Worm (Caenorhabditis elegans) whole organism, midembryonic: ENCODE data around the gene mec-17.

ENCODE experiments used
- T22C8.4 ChIP-seq: fragments of 200-800 bp; sonication (Bioruptor generic); IDR thresholded peaks from 2 replicates; pipeline ENCODE4 v1.3.6; 2022; ENCODE audit warnings: missing genetic modification characterization, missing compliant biosample characterization
- cog-1 ChIP-seq: sonication (generic microtip); optimal IDR thresholded peaks from 2 replicates; lab custom pipeline; 2016; ENCODE audit warnings: missing genetic modification characterization, missing compliant biosample characterization
- flt-1 ChIP-seq: fragments of 200-800 bp; sonication (Bioruptor generic); IDR thresholded peaks from 2 replicates; pipeline ENCODE4 v1.3.6; 2022; ENCODE audit warnings: missing genetic modification characterization, missing compliant biosample characterization
- klf-2 ChIP-seq: fragments of 200-800 bp; sonication (Bioruptor generic); conservative IDR thresholded peaks from 2 replicates; pipeline ENCODE4 v1.3.6; 2022; ENCODE audit warnings: missing genetic modification reagents, missing genetic modification characterization, missing compliant biosample characterization
- med-1 ChIP-seq: sonication (generic microtip); optimal IDR thresholded peaks from 2 replicates; lab custom pipeline; 2017; ENCODE audit warnings: missing genetic modification characterization, mild to moderate bottlenecking, missing compliant biosample characterization, antibody characterized with exemption, missing genetic modification reagents; ENCODE audit not compliant: insufficient read depth
- ref-1 ChIP-seq: fragments of 200-800 bp; sonication (Bioruptor generic); conservative IDR thresholded peaks from 2 replicates; pipeline ENCODE4 v1.3.6; 2022; ENCODE audit warnings: missing genetic modification reagents, missing genetic modification characterization, missing compliant biosample characterization
- tab-1 ChIP-seq: fragments of 200-800 bp; sonication (Bioruptor generic); IDR thresholded peaks from 2 replicates; pipeline ENCODE4 v1.3.6; 2022; ENCODE audit warnings: missing genetic modification characterization, missing compliant biosample characterization
- ztf-23 ChIP-seq: fragments of 200-800 bp; sonication (Bioruptor generic); IDR thresholded peaks from 2 replicates; pipeline ENCODE4 v1.3.6; 2022; ENCODE audit warnings: missing genetic modification reagents, missing genetic modification characterization, missing compliant biosample characterization
- ztf-29 ChIP-seq: fragments of 200-800 bp; sonication (Bioruptor generic); IDR thresholded peaks from 2 replicates; pipeline ENCODE4 v1.3.6; 2022; ENCODE audit warnings: missing genetic modification reagents, missing genetic modification characterization, missing compliant biosample characterization

Gene mec-17

ce11 chrIV:7987083-7987482 lies at the start of gene mec-17:
Gene mec-17 (minus strand): TSS chrIV:7987183.
- no peak for TF ChIP-seq T22C8.4 (GFP tag; lab: Robert Waterston, UW)

- no peak for TF ChIP-seq klf-2 (GFP tag; lab: Robert Waterston, UW)
- no peak for TF ChIP-seq T22C8.4 (GFP tag; lab: Robert Waterston, UW)
- TF ChIP-seq ztf-29, result no peak
- no peak for TF ChIP-seq tab-1 (GFP tag; lab: Robert Waterston, UW)
- no peak for TF ChIP-seq med-1 (GFP tag; lab: Kevin White, UChicago)
- TF ChIP-seq flt-1 (GFP tag; lab: Robert Waterston, UW), result no peak
- TF ChIP-seq cog-1 (tag; lab: Kevin White, UChicago), result no peak
- TF ChIP-seq ref-1 (GFP tag; lab: Robert Waterston, UW), result no peak
- TF ChIP-seq ztf-23 (GFP tag; lab: Robert Waterston, UW), result no peak
Observed at ce11 chrIV:8036492-8036891, 49.5 kb upstream of the mec-17 start.

DNA sequence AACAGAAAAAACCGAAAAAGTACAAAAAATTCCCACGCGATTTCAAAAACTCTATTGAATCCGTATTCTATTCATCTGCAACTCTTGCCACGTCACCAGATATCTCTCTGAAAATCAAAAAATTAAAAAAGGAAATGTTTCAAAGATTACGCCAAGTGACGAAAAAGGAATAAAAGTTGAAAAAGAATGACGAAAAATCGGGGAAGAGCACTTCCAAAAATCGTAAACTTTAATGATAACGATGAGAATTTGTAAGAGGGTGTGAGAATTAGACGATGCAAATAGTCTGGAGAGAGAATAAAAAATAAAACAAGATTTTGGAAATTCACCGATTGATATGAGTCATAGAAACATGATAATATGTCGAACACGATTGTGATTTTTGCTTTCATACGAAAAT lies 47.2 kb upstream of the mec-17 start:
- TF ChIP-seq tab-1 (GFP tag; lab: Robert Waterston, UW), result no peak

- no peak for TF ChIP-seq cog-1 (tag; lab: Kevin White, UChicago)
- no peak for TF ChIP-seq tab-1 (GFP tag; lab: Robert Waterston, UW)
Observed at ce11 chrIV:8032135-8032915, 45.3 kb upstream of the mec-17 start.

DNA sequence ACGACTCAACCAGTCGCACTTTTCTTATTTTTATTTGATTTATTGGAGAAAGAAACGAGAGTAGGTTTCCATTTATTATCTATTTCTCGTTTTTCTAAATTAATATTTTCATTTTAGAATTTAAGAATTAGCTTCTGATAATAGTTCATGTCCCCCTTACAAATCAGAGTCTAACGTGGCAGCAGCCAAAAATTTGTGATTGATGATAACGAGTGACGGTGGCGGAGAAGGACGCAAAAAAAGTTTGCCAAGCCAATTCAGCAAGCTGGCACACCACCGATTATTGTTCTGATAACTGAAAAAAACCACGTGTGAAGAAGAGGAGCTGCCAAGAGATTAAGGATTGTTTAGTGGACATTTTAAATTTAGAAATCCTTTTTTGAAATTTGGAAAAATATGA lies 43.1 kb upstream of the mec-17 start:
- no peak for TF ChIP-seq ref-1 (GFP tag; lab: Robert Waterston, UW)
- no peak for TF ChIP-seq cog-1 (tag; lab: Kevin White, UChicago)
- TF ChIP-seq tab-1 (GFP tag; lab: Robert Waterston, UW), result no peak
- TF ChIP-seq ztf-23 (GFP tag; lab: Robert Waterston, UW), result no peak
- TF ChIP-seq klf-2 (GFP tag; lab: Robert Waterston, UW), result no peak
- no peak for TF ChIP-seq T22C8.4 (GFP tag; lab: Robert Waterston, UW)
- TF ChIP-seq med-1 (GFP tag; lab: Kevin White, UChicago), result no peak
- no peak for TF ChIP-seq flt-1 (GFP tag; lab: Robert Waterston, UW)
- TF ChIP-seq ztf-29, result no peak

DNA sequence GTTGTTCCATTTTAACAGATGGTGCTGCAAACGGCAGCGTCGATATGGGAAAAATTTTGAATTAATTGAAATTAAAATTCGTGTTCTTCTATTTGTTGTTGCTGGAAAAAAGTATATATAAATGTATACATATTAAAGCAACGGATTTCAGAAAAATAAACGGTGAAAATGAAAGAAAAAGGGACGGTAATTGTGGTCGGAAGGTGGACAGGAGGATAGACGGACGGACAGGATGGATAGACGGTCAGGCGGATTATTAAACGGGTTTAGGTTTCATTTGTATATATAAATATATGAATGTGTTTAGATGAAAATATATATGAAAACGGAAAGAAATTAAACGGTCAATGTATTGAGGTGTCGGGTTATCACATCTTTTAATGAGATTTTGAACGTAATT lies 42.4 kb upstream of the mec-17 start, which contains the start of gene nhr-31:
Gene nhr-31 (minus strand): TSS at position 101 of the 400 bp plus-strand sequence.
- TF ChIP-seq ztf-29, result no peak
- TF ChIP-seq ref-1 (GFP tag; lab: Robert Waterston, UW), result no peak
- TF ChIP-seq klf-2 (GFP tag; lab: Robert Waterston, UW), result no peak
- no peak for TF ChIP-seq tab-1 (GFP tag; lab: Robert Waterston, UW)
- no peak for TF ChIP-seq cog-1 (tag; lab: Kevin White, UChicago)
- TF ChIP-seq med-1 (GFP tag; lab: Kevin White, UChicago), result no peak
- TF ChIP-seq flt-1 (GFP tag; lab: Robert Waterston, UW), result no peak
- TF ChIP-seq T22C8.4 (GFP tag; lab: Robert Waterston, UW), result no peak

- TF ChIP-seq med-1 (GFP tag; lab: Kevin White, UChicago) (no peak), klf-2 (GFP tag; lab: Robert Waterston, UW) (no peak), cog-1 (tag; lab: Kevin White, UChicago) (no peak), tab-1 (GFP tag; lab: Robert Waterston, UW) (no peak), ztf-29 (no peak), ref-1 (GFP tag; lab: Robert Waterston, UW) (no peak), T22C8.4 (GFP tag; lab: Robert Waterston, UW) (no peak), flt-1 (GFP tag; lab: Robert Waterston, UW) (no peak), ztf-23 (GFP tag; lab: Robert Waterston, UW) (no peak)
Observed at ce11 chrIV:8028372-8028771, 41.4 kb upstream of the mec-17 start.

DNA sequence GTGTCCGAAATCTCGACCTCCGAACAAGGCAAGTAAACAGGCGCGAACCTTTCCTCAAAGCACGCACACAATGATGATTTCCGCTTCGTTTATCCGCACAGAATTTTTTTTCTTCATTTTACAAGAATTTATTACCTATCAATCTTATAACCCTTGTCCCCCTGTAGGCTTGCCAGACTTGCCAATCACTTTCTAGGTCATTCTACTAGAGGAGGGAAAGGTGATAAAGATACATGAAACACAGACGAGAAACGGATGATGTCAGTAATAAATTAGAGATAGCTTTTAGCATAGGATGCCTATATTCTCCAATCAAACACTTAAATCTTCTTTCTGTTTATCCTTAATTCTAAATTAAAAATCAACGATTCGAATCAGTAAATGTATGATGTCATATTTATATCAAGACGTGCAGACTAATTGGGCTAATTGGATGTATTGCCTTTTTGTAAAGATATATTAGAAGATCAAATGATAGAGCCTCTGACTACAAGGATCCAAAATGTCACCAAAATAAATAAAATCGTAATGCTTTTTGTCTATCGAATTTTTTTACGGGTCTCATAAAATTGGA lies 40.4 kb upstream of the mec-17 start:
- TF ChIP-seq tab-1 (GFP tag; lab: Robert Waterston, UW) (no peak), T22C8.4 (GFP tag; lab: Robert Waterston, UW) (no peak), cog-1 (tag; lab: Kevin White, UChicago) (no peak), flt-1 (GFP tag; lab: Robert Waterston, UW) (no peak), ztf-29 (no peak)

DNA sequence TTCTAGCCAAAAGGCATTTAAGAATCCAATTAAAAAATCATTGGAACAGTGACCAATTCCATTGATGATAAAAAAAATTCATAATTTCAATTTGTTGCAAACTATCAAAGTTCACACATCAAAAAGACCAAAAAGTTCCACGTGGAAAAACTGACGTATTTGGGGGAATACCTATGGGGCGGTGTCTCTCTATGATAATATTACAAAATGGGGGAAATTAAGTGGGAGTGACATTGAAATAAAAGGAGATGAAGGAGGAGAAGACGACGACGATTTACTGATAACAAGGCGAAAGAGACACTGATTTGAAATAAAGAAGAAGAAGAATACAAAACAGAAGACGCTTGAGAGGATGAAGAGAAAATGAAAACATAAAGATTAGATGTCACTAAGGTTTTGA lies 39.4 kb upstream of the mec-17 start:
- no peak for TF ChIP-seq ztf-23 (GFP tag; lab: Robert Waterston, UW)
- no peak for TF ChIP-seq med-1 (GFP tag; lab: Kevin White, UChicago)
- no peak for TF ChIP-seq ref-1 (GFP tag; lab: Robert Waterston, UW)
- no peak for TF ChIP-seq ztf-29
- TF ChIP-seq flt-1 (GFP tag; lab: Robert Waterston, UW), result no peak
- no peak for TF ChIP-seq klf-2 (GFP tag; lab: Robert Waterston, UW)
- TF ChIP-seq T22C8.4 (GFP tag; lab: Robert Waterston, UW), result no peak
- TF ChIP-seq cog-1 (tag; lab: Kevin White, UChicago), result no peak
- TF ChIP-seq tab-1 (GFP tag; lab: Robert Waterston, UW), result no peak

DNA sequence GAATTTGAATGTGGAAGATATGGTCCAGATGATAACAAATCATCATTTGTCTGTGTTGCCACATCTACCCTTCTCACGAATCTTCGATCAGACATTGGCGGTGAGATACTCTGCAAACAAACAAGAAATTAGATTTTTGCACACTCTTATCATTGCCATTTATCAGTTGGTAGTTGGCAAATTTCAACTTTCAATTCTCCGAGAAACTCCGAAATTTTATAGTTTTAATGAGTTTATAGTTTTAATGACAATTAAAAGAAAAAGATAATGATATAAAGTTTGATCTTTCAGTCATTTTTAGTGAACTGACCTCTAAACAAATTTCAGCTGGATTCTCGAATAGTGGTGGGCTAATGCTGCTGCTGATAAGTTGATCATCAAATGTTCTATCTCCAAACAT lies 36.9 kb upstream of the mec-17 start:
- TF ChIP-seq ztf-23 (GFP tag; lab: Robert Waterston, UW), result no peak
- no peak for TF ChIP-seq med-1 (GFP tag; lab: Kevin White, UChicago)
- no peak for TF ChIP-seq cog-1 (tag; lab: Kevin White, UChicago)
- no peak for TF ChIP-seq ref-1 (GFP tag; lab: Robert Waterston, UW)
- TF ChIP-seq ztf-29, result no peak
- no peak for TF ChIP-seq tab-1 (GFP tag; lab: Robert Waterston, UW)
- no peak for TF ChIP-seq klf-2 (GFP tag; lab: Robert Waterston, UW)
- TF ChIP-seq flt-1 (GFP tag; lab: Robert Waterston, UW), result no peak
- TF ChIP-seq T22C8.4 (GFP tag; lab: Robert Waterston, UW), result no peak
